Worm (Caenorhabditis elegans): ENCODE results near the gene eif-2A.
A peak's percentile ranks its signal among the peaks of the same experiment; 100 is the strongest.

eif-2A gene

DNA sequence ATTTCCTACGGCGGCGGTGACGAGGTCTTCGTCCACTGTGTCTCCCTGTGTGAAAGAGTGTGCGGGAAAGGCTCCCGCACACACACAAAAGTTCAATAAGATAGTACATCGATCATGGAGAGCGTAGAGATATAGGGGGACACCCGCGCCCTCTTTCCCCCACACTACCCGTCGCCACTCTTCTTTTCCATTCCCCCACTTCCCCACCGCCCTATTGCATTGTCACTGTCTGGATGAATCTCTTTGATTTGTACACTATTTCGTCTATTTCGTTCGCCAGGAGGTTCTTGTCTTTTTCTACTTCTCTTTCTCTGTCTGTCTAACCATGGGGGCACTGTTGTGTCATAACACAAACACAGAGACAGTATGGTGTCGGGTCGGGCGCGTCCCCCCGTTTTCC lies 34.4 kb upstream of the eif-2A start (continued):
- TF ChIP-seq ztf-18 (tag; optimal IDR thresholded peaks at IDR 0.05) (no peak), Y53G8AR.9 (GFP tag; conservative IDR thresholded peaks at IDR 0.05) (no peak), atf-7 (tag; optimal IDR thresholded peaks at IDR 0.05) (no peak), nhr-27 (tag; optimal IDR thresholded peaks at IDR 0.05) (no peak), akir-1 (GFP tag; optimal IDR thresholded peaks at IDR 0.05) (no peak), let-607 (tag; optimal IDR thresholded peaks at IDR 0.05) (no peak), snpc-1.1 (tag; optimal IDR thresholded peaks at IDR 0.05; ENCODE audit: insufficient read depth) (no peak), mcd-1 (GFP tag; IDR thresholded peaks at IDR 0.05) (peak; percentile 51; the same call in 1 of the 2 replicates), nhr-120 (GFP tag; IDR thresholded peaks at IDR 0.05) (no peak), tbp1 (GFP tag; optimal IDR thresholded peaks at IDR 0.05) (peak; percentile 6), tbx-9 (tag; optimal IDR thresholded peaks at IDR 0.05; ENCODE audit: borderline replicate concordance) (no peak), zim-3 (tag; optimal IDR thresholded peaks at IDR 0.05) (no peak), bed-1 (GFP tag; IDR thresholded peaks at IDR 0.05) (no peak), nfyb-1 (GFP tag; IDR thresholded peaks at IDR 0.05) (no peak), mxl-1 (tag; optimal IDR thresholded peaks at IDR 0.05) (no peak), tlf-1 (GFP tag; optimal IDR thresholded peaks at IDR 0.05) (no peak), F49E8.2 (tag; optimal IDR thresholded peaks at IDR 0.05; ENCODE audit: insufficient read depth) (no peak), ceh-40 (GFP tag; IDR thresholded peaks at IDR 0.05) (no peak), egl-18 (GFP tag; IDR thresholded peaks at IDR 0.05) (no peak), K11D2.4 (GFP tag; IDR thresholded peaks at IDR 0.05) (peak; percentile 41; the same call in 1 of the 2 replicates), F52B5.7 (tag; optimal IDR thresholded peaks at IDR 0.05) (no peak), pbrm-1 (GFP tag; IDR thresholded peaks at IDR 0.05) (0 out of 2 replicates have a peak, but pooled peaks have one; percentile 11), snpc-1.3 (tag; optimal IDR thresholded peaks at IDR 0.05; ENCODE audit: insufficient read depth) (no peak), xnd-1 (tag; optimal IDR thresholded peaks at IDR 0.05) (no peak), F39B2.1 (GFP tag; IDR thresholded peaks at IDR 0.05) (no peak), ama-1 (optimal IDR thresholded peaks at IDR 0.05) (no peak), ama-1 (GFP tag; optimal IDR thresholded peaks at IDR 0.05) (no peak), sptf-2 (GFP tag; optimal IDR thresholded peaks at IDR 0.05) (no peak), lsy-27 (tag; optimal IDR thresholded peaks at IDR 0.05; ENCODE audit: borderline replicate concordance, insufficient read depth) (no peak), cebp-2 (GFP tag; IDR thresholded peaks at IDR 0.05) (no peak), B0261.1 (tag; optimal IDR thresholded peaks at IDR 0.05) (no peak), efl-1 (GFP tag; optimal IDR thresholded peaks at IDR 0.05) (no peak), nhr-179 (tag; optimal IDR thresholded peaks at IDR 0.05) (no peak), hmg-1.2 (GFP tag; IDR thresholded peaks at IDR 0.05) (peak; percentile 65; the same call in 1 of the 2 replicates), B0019.2 (GFP tag; conservative IDR thresholded peaks at IDR 0.05) (no peak), somi-1 (GFP tag; optimal IDR thresholded peaks at IDR 0.05) (no peak), ceh-58 (GFP tag; IDR thresholded peaks at IDR 0.05) (no peak), mel-28 (tag; optimal IDR thresholded peaks at IDR 0.05; ENCODE audit: borderline replicate concordance) (no peak), rcor-1 (GFP tag; IDR thresholded peaks at IDR 0.05) (no peak), ceh-79 (tag; optimal IDR thresholded peaks at IDR 0.05) (no peak), B0035.1 (tag; optimal IDR thresholded peaks at IDR 0.05) (no peak), hsf-1 (GFP tag; IDR thresholded peaks at IDR 0.05) (0 out of 2 replicates have a peak, but pooled peaks have one; percentile 39), Y56A3A.18 (GFP tag; IDR thresholded peaks at IDR 0.05) (peak; percentile 64; the same call in 1 of the 2 replicates), ZK185.1 (tag; optimal IDR thresholded peaks at IDR 0.05; ENCODE audit: poor library complexity, severe bottlenecking) (peak; percentile 11), F37B4.10 (GFP tag; IDR thresholded peaks at IDR 0.05) (no peak), unc-62 (GFP tag; optimal IDR thresholded peaks at IDR 0.05) (no peak), C06A6.2 (GFP tag; conservative IDR thresholded peaks at IDR 0.05) (no peak), madf-8 (GFP tag; conservative IDR thresholded peaks at IDR 0.05) (no peak), madf-10 (tag; optimal IDR thresholded peaks at IDR 0.05) (no peak)
